Fruit fly (Drosophila melanogaster) whole organism, wandering third instar larva: Measurements from ENCODE around the gene Or30a.

Experiments used
- CG32264 ChIP-seq: fragments of 200-800 bp; sonication (Bioruptor generic); optimal IDR thresholded peaks from 2 replicates; lab custom pipeline; 2016; ENCODE audit warnings: missing biosample characterization, missing genetic modification characterization
- CG9705 ChIP-seq: fragments of 200-800 bp; sonication (Bioruptor generic); optimal IDR thresholded peaks from 2 replicates; lab custom pipeline; 2018; ENCODE audit warnings: missing biosample characterization, mild to moderate bottlenecking, missing genetic modification characterization
- CrebA ChIP-seq: fragments of 200-800 bp; sonication (Bioruptor generic); optimal IDR thresholded peaks from 2 replicates; lab custom pipeline; 2016; ENCODE audit warnings: missing biosample characterization, mild to moderate bottlenecking, missing genetic modification characterization, borderline replicate concordance
- Dif ChIP-seq: fragments of 200-275, 200-300 bp; sonication (Bioruptor generic); optimal IDR thresholded peaks from 2 replicates; lab custom pipeline; 2018; ENCODE audit warnings: missing biosample characterization, missing genetic modification characterization; ENCODE audit not compliant: partially characterized antibody
- GATAd ChIP-seq: sonication (Bioruptor generic); optimal IDR thresholded peaks from 2 replicates; lab custom pipeline; 2016; ENCODE audit warnings: missing biosample characterization, missing genetic modification characterization
- HLH106 ChIP-seq: fragments of 200-800 bp; optimal IDR thresholded peaks from 3 replicates; lab custom pipeline; 2019; ENCODE audit warnings: missing biosample characterization, mild to moderate bottlenecking, missing genetic modification characterization, moderate library complexity
- Hr78 ChIP-seq: fragments of >200 bp; optimal IDR thresholded peaks from 2 replicates; lab custom pipeline; 2017; ENCODE audit warnings: missing biosample characterization, missing genetic modification characterization
- Hr83 ChIP-seq: fragments of 200-300 bp; sonication (Bioruptor generic); optimal IDR thresholded peaks from 2 replicates; lab custom pipeline; 2016; ENCODE audit warnings: missing biosample characterization, mild to moderate bottlenecking, missing genetic modification characterization, moderate library complexity; ENCODE audit not compliant: poor library complexity, severe bottlenecking
- Jra ChIP-seq: sonication (Bioruptor generic); optimal IDR thresholded peaks from 2 replicates; lab custom pipeline; 2016; ENCODE audit warnings: missing biosample characterization, missing genetic modification characterization
- Mio ChIP-seq: sonication (Bioruptor generic); optimal IDR thresholded peaks from 2 replicates; lab custom pipeline; 2016; ENCODE audit warnings: missing biosample characterization, missing genetic modification characterization
- N ChIP-seq: fragments of >200 bp; optimal IDR thresholded peaks from 2 replicates; lab custom pipeline; 2018; ENCODE audit warnings: missing biosample characterization, missing external identifiers, missing genetic modification characterization
- OdsH ChIP-seq: fragments of 200-800 bp; sonication (Bioruptor generic); optimal IDR thresholded peaks from 2 replicates; lab custom pipeline; 2016; ENCODE audit warnings: missing biosample characterization, mild to moderate bottlenecking, missing genetic modification characterization
- Vsx2 ChIP-seq: fragments of 200-300, 225-300 bp; sonication (Bioruptor generic); optimal IDR thresholded peaks from 2 replicates; lab custom pipeline; 2018; ENCODE audit warnings: missing biosample characterization, missing genetic modification characterization; ENCODE audit not compliant: partially characterized antibody
- br ChIP-seq: fragments of 200-800 bp; sonication (Bioruptor generic); optimal IDR thresholded peaks from 2 replicates; lab custom pipeline; 2016; ENCODE audit warnings: missing biosample characterization, missing genetic modification characterization
- dl ChIP-seq, 2 experiments: fragments of 175-275, 200-275 bp in 1 of 2; fragments of 200-275 bp in 1 of 2; sonication (Bioruptor generic); optimal IDR thresholded peaks; lab custom pipeline; 2018; ENCODE audit warnings: mild to moderate bottlenecking in 2 of 2, missing biosample characterization in 2 of 2, missing genetic modification characterization in 2 of 2, moderate library complexity in 2 of 2; ENCODE audit not compliant: partially characterized antibody in 2 of 2, insufficient read depth in 1 of 2
- dsf ChIP-seq: sonication (Bioruptor generic); optimal IDR thresholded peaks from 2 replicates; lab custom pipeline; 2016; ENCODE audit warnings: missing biosample characterization, missing genetic modification characterization, borderline replicate concordance
- ey ChIP-seq: fragments of 200-800 bp; sonication (Bioruptor generic); optimal IDR thresholded peaks from 2 replicates; lab custom pipeline; 2016; ENCODE audit warnings: missing biosample characterization, missing genetic modification characterization
- foxo ChIP-seq, 2 experiments: fragments of 200-800 bp; sonication (Bioruptor generic); optimal IDR thresholded peaks; 2 replicates in 1 of 2; 3 replicates in 1 of 2; lab custom pipeline; 2016 to 2017; ENCODE audit warnings: missing biosample characterization in 2 of 2, missing genetic modification characterization in 2 of 2
- fru ChIP-seq: fragments of 200-800 bp; sonication (Bioruptor generic); optimal IDR thresholded peaks from 3 replicates; lab custom pipeline; 2016; ENCODE audit warnings: missing biosample characterization, mild to moderate bottlenecking, missing genetic modification characterization
- pan ChIP-seq: fragments of >200 bp; optimal IDR thresholded peaks from 2 replicates; lab custom pipeline; 2017
- psq ChIP-seq: fragments of 200-800 bp; sonication (Bioruptor generic); optimal IDR thresholded peaks from 3 replicates; lab custom pipeline; 2017; ENCODE audit warnings: missing biosample characterization, mild to moderate bottlenecking, missing genetic modification characterization, moderate library complexity
- sage ChIP-seq: fragments of 200-800 bp; sonication (Bioruptor generic); optimal IDR thresholded peaks from 2 replicates; lab custom pipeline; 2016; ENCODE audit warnings: missing biosample characterization, mild to moderate bottlenecking, missing genetic modification characterization
- sv ChIP-seq: fragments of 200-800 bp; sonication (Bioruptor generic); optimal IDR thresholded peaks from 3 replicates; lab custom pipeline; 2016; ENCODE audit warnings: missing biosample characterization, missing genetic modification characterization
- tai ChIP-seq: sonication (Bioruptor generic); optimal IDR thresholded peaks from 2 replicates; lab custom pipeline; 2016; ENCODE audit warnings: missing biosample characterization, missing genetic modification characterization
- woc ChIP-seq: sonication (Bioruptor generic); optimal IDR thresholded peaks from 2 replicates; lab custom pipeline; 2016; ENCODE audit warnings: missing biosample characterization, mild to moderate bottlenecking, missing genetic modification characterization

Gene Or30a

dm6 chr2L:9150805-9151204 is 39.2 kb downstream of the Or30a start:
- TF ChIP-seq CG9705 = no peak

DNA sequence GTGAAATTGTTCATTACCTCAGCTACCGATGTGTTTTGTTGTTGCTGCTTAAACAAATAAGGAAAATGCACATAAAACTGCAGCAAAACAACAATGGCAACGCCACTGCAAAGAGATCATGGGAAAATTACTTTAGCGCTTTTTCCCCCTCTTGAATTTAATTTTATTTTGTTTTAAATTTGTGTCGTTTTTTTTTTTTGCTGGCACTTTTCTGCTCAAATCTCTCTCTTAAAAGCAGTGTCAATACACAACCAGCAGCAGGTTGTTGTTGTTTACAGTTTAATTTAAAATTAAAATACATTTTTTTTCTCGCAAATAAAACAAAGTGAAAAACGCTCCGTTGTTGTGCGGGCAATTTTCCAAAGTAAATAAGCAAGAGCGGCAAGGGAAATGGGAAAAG is 46.2 kb downstream of the Or30a start:
- TF ChIP-seq OdsH (no peak), woc (GFP tag; lab: Kevin White, UChicago) (no peak), Hr83 (GFP tag; lab: Kevin White, UChicago) (no peak)

DNA sequence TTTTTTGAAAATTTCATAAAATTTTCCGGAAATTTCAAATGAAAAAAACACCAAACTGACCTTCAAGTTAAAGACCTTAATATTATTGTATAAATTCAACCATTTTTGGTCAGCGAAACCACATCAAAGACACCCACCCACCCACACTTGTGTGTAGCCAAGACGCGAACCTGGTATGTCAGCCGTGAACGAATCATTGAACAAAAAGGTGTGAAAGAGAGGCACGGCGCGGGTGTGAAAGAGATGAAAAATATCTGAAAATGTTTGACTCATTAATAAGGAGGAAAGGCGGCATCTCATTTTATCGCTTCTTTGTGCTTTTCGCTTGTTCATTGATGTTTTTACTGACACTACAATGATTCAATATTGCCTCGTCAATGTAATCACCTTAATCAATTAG is 46.7 kb downstream of the Or30a start:
- no peak for TF ChIP-seq sv (GFP tag; lab: Kevin White, UChicago)
- TF ChIP-seq dl (GFP tag; optimal IDR thresholded peaks at IDR 0.05; lab: Kevin White, UChicago; ENCODE audit: insufficient read depth in 1 of 2, partially characterized antibody in 2 of 2) = no peak
- TF ChIP-seq psq = no peak
- no peak for TF ChIP-seq N (GFP tag; lab: Kevin White, UChicago)
- no peak for TF ChIP-seq Dif
- TF ChIP-seq woc (GFP tag; lab: Kevin White, UChicago) = no peak
- no peak for TF ChIP-seq dsf (GFP tag; lab: Kevin White, UChicago)

- TF ChIP-seq woc (GFP tag; lab: Kevin White, UChicago) (no peak), tai (GFP tag; lab: Kevin White, UChicago) (no peak), Mio (GFP tag; lab: Kevin White, UChicago) (no peak), Jra (no peak), fru (GFP tag; lab: Kevin White, UChicago) (no peak), psq (no peak), GATAd (no peak), Vsx2 (GFP tag; lab: Kevin White, UChicago) (no peak), sage (GFP tag; lab: Kevin White, UChicago) (no peak), foxo (GFP tag; optimal IDR thresholded peaks at IDR 0.05; lab: Kevin White, UChicago) (no peak), CG32264 (no peak), HLH106 (no peak), br (GFP tag; lab: Kevin White, UChicago) (no peak), CrebA (GFP tag; lab: Kevin White, UChicago) (no peak), ey (no peak), Hr78 (GFP tag; lab: Kevin White, UChicago) (no peak), dl (GFP tag; optimal IDR thresholded peaks at IDR 0.05; lab: Kevin White, UChicago; ENCODE audit: insufficient read depth in 1 of 2, partially characterized antibody in 2 of 2) (no peak), pan (lab: Kevin White, UChicago) (no peak)
Measured at dm6 chr2L:9160090-9160489, 48.5 kb downstream of the Or30a start.
